Fruit fly (Drosophila melanogaster) whole organism, prepupa: ENCODE results near the gene Hr4.

Experiments used
- Blimp-1 ChIP-seq: fragments of 200-800 bp; sonication (Bioruptor generic); optimal IDR thresholded peaks from 3 replicates; lab custom pipeline; 2017; ENCODE audit warnings: missing biosample characterization, missing genetic modification characterization, mild to moderate bottlenecking, moderate library complexity, missing genetic modification reagents
- CG10631 ChIP-seq: fragments of 200-800 bp; sonication (Bioruptor generic); optimal IDR thresholded peaks from 2 replicates; lab custom pipeline; 2016; ENCODE audit warnings: missing biosample characterization, missing genetic modification characterization
- CG10669 ChIP-seq: fragments of 200-800 bp; sonication (Bioruptor generic); optimal IDR thresholded peaks from 3 replicates; lab custom pipeline; 2018; ENCODE audit warnings: missing biosample characterization, mild to moderate bottlenecking, missing genetic modification characterization, moderate library complexity
- CG11294 ChIP-seq: fragments of 200-800 bp; sonication (Bioruptor generic); IDR thresholded peaks from 2 replicates; pipeline ENCODE4 v1.3.6; 2022; ENCODE audit warnings: missing biosample characterization, missing genetic modification characterization
- CG11762 ChIP-seq: fragments of 200-800 bp; sonication (Bioruptor generic); optimal IDR thresholded peaks from 3 replicates; lab custom pipeline; 2016; ENCODE audit warnings: missing biosample characterization, missing genetic modification characterization; ENCODE audit not compliant: insufficient read depth
- CG11902 ChIP-seq: fragments of 200-800 bp; sonication (Bioruptor generic); optimal IDR thresholded peaks from 3 replicates; lab custom pipeline; 2016; ENCODE audit warnings: missing biosample characterization, missing genetic modification characterization
- CG15336 ChIP-seq: fragments of 200-800 bp; sonication (Bioruptor generic); IDR thresholded peaks from 2 replicates; pipeline ENCODE4 v1.3.6; 2022; ENCODE audit warnings: missing biosample characterization, missing genetic modification characterization
- CG1621 ChIP-seq: fragments of 200-800 bp; sonication (Bioruptor generic); optimal IDR thresholded peaks from 3 replicates; lab custom pipeline; 2018; ENCODE audit warnings: missing biosample characterization, mild to moderate bottlenecking, missing genetic modification characterization
- CG16779 ChIP-seq: fragments of 200-800 bp; sonication (Bioruptor generic); optimal IDR thresholded peaks from 3 replicates; lab custom pipeline; 2017; ENCODE audit warnings: missing biosample characterization, mild to moderate bottlenecking, missing genetic modification characterization
- CG32006 ChIP-seq: fragments of 200-800 bp; sonication (Bioruptor generic); optimal IDR thresholded peaks from 3 replicates; lab custom pipeline; 2017; ENCODE audit warnings: missing biosample characterization, mild to moderate bottlenecking, missing genetic modification characterization
- CG34406 ChIP-seq: fragments of 200-800 bp; sonication (Bioruptor generic); optimal IDR thresholded peaks from 3 replicates; lab custom pipeline; 2016; ENCODE audit warnings: missing biosample characterization, missing genetic modification characterization
- CG3919 ChIP-seq: fragments of 200-800 bp; sonication (Bioruptor generic); optimal IDR thresholded peaks from 3 replicates; lab custom pipeline; 2016; ENCODE audit warnings: missing biosample characterization, missing genetic modification characterization
- CG4318 ChIP-seq: fragments of 200-800 bp; sonication (Bioruptor generic); optimal IDR thresholded peaks from 3 replicates; lab custom pipeline; 2017; ENCODE audit warnings: missing biosample characterization, mild to moderate bottlenecking, missing genetic modification characterization
- CG6163 ChIP-seq: fragments of 200-800 bp; sonication (Bioruptor generic); IDR thresholded peaks from 3 replicates; pipeline ENCODE4 v1.3.6; 2022; ENCODE audit warnings: missing biosample characterization, missing genetic modification characterization
- CG6276 ChIP-seq: fragments of 200-800 bp; sonication (Bioruptor generic); optimal IDR thresholded peaks from 2 replicates; lab custom pipeline; 2017; ENCODE audit warnings: missing biosample characterization, mild to moderate bottlenecking, missing genetic modification characterization
- CG6792 ChIP-seq: fragments of 200-800 bp; sonication (Bioruptor generic); optimal IDR thresholded peaks from 3 replicates; lab custom pipeline; 2016; ENCODE audit warnings: missing biosample characterization, missing genetic modification characterization
- CG6808 ChIP-seq: fragments of 200-800 bp; sonication (Bioruptor generic); optimal IDR thresholded peaks from 3 replicates; lab custom pipeline; 2017; ENCODE audit warnings: missing biosample characterization, missing genetic modification characterization, mild to moderate bottlenecking, moderate library complexity, missing genetic modification reagents
- CG6854 ChIP-seq: fragments of 200-800 bp; sonication (Bioruptor generic); optimal IDR thresholded peaks from 2 replicates; lab custom pipeline; 2017; ENCODE audit warnings: missing biosample characterization, mild to moderate bottlenecking, missing genetic modification characterization
- CG7368 ChIP-seq: fragments of 200-800 bp; sonication (Bioruptor generic); optimal IDR thresholded peaks from 3 replicates; lab custom pipeline; 2016; ENCODE audit warnings: missing biosample characterization, missing genetic modification characterization
- CG8119 ChIP-seq: fragments of 200-800 bp; sonication (Bioruptor generic); IDR thresholded peaks from 3 replicates; pipeline ENCODE4 v1.3.6; 2022; ENCODE audit warnings: missing biosample characterization, missing genetic modification characterization
- CG8319 ChIP-seq: fragments of 200-800 bp; sonication (Bioruptor generic); optimal IDR thresholded peaks from 3 replicates; lab custom pipeline; 2016; ENCODE audit warnings: missing biosample characterization, missing genetic modification characterization
- CG8632 ChIP-seq: fragments of 200-800 bp; sonication (Bioruptor generic); optimal IDR thresholded peaks from 3 replicates; lab custom pipeline; 2016; ENCODE audit warnings: missing biosample characterization, missing genetic modification characterization
- CG9139 ChIP-seq: fragments of 200-800 bp; sonication (Bioruptor generic); optimal IDR thresholded peaks from 3 replicates; lab custom pipeline; 2017; ENCODE audit warnings: missing biosample characterization, mild to moderate bottlenecking, missing genetic modification characterization
- Eip75B ChIP-seq: fragments of 200-800 bp; sonication (Bioruptor generic); optimal IDR thresholded peaks from 3 replicates; lab custom pipeline; 2016; ENCODE audit warnings: missing biosample characterization, missing genetic modification characterization
- Eip78C ChIP-seq: fragments of 200-800 bp; sonication (Bioruptor generic); peaks from one replicate; lab custom pipeline; 2016; ENCODE audit warnings: missing biosample characterization, missing genetic modification characterization
- Eip93F ChIP-seq: fragments of 200-800 bp; sonication (Bioruptor generic); optimal IDR thresholded peaks from 2 replicates; lab custom pipeline; 2016; ENCODE audit warnings: missing biosample characterization, mild to moderate bottlenecking, missing genetic modification characterization
- Ets21C ChIP-seq: fragments of 200-800 bp; sonication (Bioruptor generic); optimal IDR thresholded peaks from 3 replicates; lab custom pipeline; 2016; ENCODE audit warnings: missing biosample characterization, missing genetic modification characterization
- Ets96B ChIP-seq: fragments of 200-800 bp; optimal IDR thresholded peaks from 2 replicates; lab custom pipeline; 2019; ENCODE audit warnings: missing biosample characterization, mild to moderate bottlenecking, missing genetic modification characterization, moderate library complexity
- Gug ChIP-seq: fragments of 200-800 bp; sonication (Bioruptor generic); IDR thresholded peaks from 2 replicates; pipeline ENCODE4 v1.3.6; 2022; ENCODE audit warnings: missing biosample characterization, missing genetic modification characterization
- Hr38 ChIP-seq: sonication (Bioruptor generic); optimal IDR thresholded peaks from 2 replicates; lab custom pipeline; 2016; ENCODE audit warnings: missing biosample characterization, missing genetic modification characterization
- Met ChIP-seq: fragments of 200-800 bp; sonication (Bioruptor generic); optimal IDR thresholded peaks from 3 replicates; lab custom pipeline; 2016; ENCODE audit warnings: missing biosample characterization, missing genetic modification characterization
- OdsH ChIP-seq: fragments of 200-800 bp; sonication (Bioruptor generic); optimal IDR thresholded peaks from 3 replicates; lab custom pipeline; 2016; ENCODE audit warnings: missing biosample characterization, missing genetic modification characterization
- Smox ChIP-seq: fragments of 200-800 bp; sonication (Bioruptor generic); optimal IDR thresholded peaks from 3 replicates; lab custom pipeline; 2016; ENCODE audit warnings: missing biosample characterization, missing genetic modification characterization
- Sox102F ChIP-seq: fragments of 200-800 bp; sonication (Bioruptor generic); optimal IDR thresholded peaks from 2 replicates; lab custom pipeline; 2016; ENCODE audit warnings: missing biosample characterization, mild to moderate bottlenecking, missing genetic modification characterization
- Sox14 ChIP-seq: fragments of 200-800 bp; sonication (Bioruptor generic); optimal IDR thresholded peaks from 3 replicates; lab custom pipeline; 2016; ENCODE audit warnings: missing biosample characterization, missing genetic modification characterization
- achi ChIP-seq: fragments of 200-800 bp; sonication (Bioruptor generic); optimal IDR thresholded peaks from 3 replicates; lab custom pipeline; 2016; ENCODE audit warnings: missing biosample characterization, missing genetic modification characterization
- acj6 ChIP-seq: fragments of 200-800 bp; sonication (Bioruptor generic); optimal IDR thresholded peaks from 3 replicates; lab custom pipeline; 2016; ENCODE audit warnings: missing biosample characterization, missing genetic modification characterization
- cyc ChIP-seq: fragments of 200-800 bp; sonication (Bioruptor generic); optimal IDR thresholded peaks from 3 replicates; lab custom pipeline; 2016; ENCODE audit warnings: missing biosample characterization, missing genetic modification characterization
- dsx ChIP-seq: fragments of 200-800 bp; optimal IDR thresholded peaks from 3 replicates; lab custom pipeline; 2019; ENCODE audit warnings: missing biosample characterization, mild to moderate bottlenecking, missing genetic modification characterization, moderate library complexity; ENCODE audit not compliant: poor library complexity, severe bottlenecking
- eg ChIP-seq: fragments of 200-800 bp; sonication (Bioruptor generic); IDR thresholded peaks from 3 replicates; pipeline ENCODE4 v1.3.6; 2022; ENCODE audit warnings: missing biosample characterization, missing genetic modification characterization
- esn ChIP-seq: fragments of 200-800 bp; sonication (Bioruptor generic); optimal IDR thresholded peaks from 2 replicates; lab custom pipeline; 2016; ENCODE audit warnings: missing biosample characterization, mild to moderate bottlenecking, missing genetic modification characterization, moderate library complexity
- fd59A ChIP-seq: fragments of 200-800 bp; sonication (Bioruptor generic); optimal IDR thresholded peaks from 2 replicates; lab custom pipeline; 2017; ENCODE audit warnings: missing biosample characterization, mild to moderate bottlenecking, missing genetic modification characterization, missing genetic modification reagents
- fd85E ChIP-seq: fragments of 200-800 bp; sonication (Bioruptor generic); optimal IDR thresholded peaks from 3 replicates; lab custom pipeline; 2016; ENCODE audit warnings: missing biosample characterization, missing genetic modification characterization
- fkh ChIP-seq: fragments of 200-800 bp; sonication (Bioruptor generic); optimal IDR thresholded peaks from 3 replicates; lab custom pipeline; 2017; ENCODE audit warnings: missing biosample characterization, mild to moderate bottlenecking, missing genetic modification characterization, moderate library complexity
- lz ChIP-seq: fragments of 200-800 bp; sonication (Bioruptor generic); optimal IDR thresholded peaks from 3 replicates; lab custom pipeline; 2016; ENCODE audit warnings: missing biosample characterization, missing genetic modification characterization
- net ChIP-seq: fragments of 200-800 bp; sonication (Bioruptor generic); optimal IDR thresholded peaks from 3 replicates; lab custom pipeline; 2016; ENCODE audit warnings: missing biosample characterization, missing genetic modification characterization
- pdm3 ChIP-seq: fragments of 200-800 bp; sonication (Bioruptor generic); optimal IDR thresholded peaks from 3 replicates; lab custom pipeline; 2016; ENCODE audit warnings: missing biosample characterization, missing genetic modification characterization
- spab ChIP-seq: fragments of 200-800 bp; sonication (Bioruptor generic); optimal IDR thresholded peaks from 2 replicates; lab custom pipeline; 2017; ENCODE audit warnings: missing biosample characterization, mild to moderate bottlenecking, missing genetic modification characterization, missing genetic modification reagents
- ss ChIP-seq, 2 experiments: fragments of 200-800 bp; sonication (Bioruptor generic); optimal IDR thresholded peaks; 2 replicates in 1 of 2; 3 replicates in 1 of 2; lab custom pipeline; 2017 to 2018; ENCODE audit warnings: mild to moderate bottlenecking in 2 of 2, missing biosample characterization in 2 of 2, missing genetic modification characterization in 2 of 2, moderate library complexity in 1 of 2
- topi ChIP-seq: fragments of 200-800 bp; sonication (Bioruptor generic); optimal IDR thresholded peaks from 3 replicates; lab custom pipeline; 2016; ENCODE audit warnings: missing biosample characterization, missing genetic modification characterization

Hr4 gene

DNA sequence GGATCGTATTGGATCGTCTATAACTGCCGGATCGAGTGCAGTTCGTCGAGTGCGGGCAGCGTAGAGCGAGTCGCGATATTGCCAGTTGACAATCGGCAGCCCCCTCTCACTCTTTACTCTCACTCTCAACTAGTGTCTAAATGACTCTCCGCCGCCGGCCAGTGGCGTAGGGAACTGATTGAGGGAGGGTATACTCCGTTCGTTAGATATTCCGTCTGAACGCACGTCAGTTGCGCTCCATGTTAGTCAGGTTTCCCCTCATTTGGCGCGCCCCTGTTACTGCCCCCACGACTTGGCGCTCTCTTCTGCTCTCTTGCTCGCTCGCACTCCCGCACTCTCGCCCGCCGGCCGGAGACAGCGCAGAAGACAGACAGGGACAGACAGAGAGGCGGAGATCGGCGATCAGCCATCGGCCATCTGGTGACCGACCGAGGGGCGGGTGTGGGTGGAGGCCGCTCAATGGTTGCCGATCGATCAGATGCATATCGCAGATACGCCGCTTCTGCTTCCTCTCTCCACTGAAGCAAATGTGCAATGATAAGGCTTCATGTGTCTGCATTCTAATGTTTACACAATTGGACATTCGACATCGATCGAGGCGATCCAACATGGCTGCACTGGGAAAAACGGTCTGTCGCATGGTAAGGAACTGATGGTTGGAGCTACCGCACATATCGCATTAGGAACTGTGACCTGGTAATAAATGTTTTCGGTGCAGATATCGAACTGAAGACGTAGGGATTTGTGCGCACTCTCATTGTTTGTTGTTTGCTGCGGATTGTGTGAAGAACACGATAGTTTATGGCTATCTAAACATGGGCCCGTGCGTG lies 108.5 kb downstream of the Hr4 start, which contains the start of gene moody:
Gene moody, minus strand, starts transcription at position 51 of the 830 bp plus-strand sequence.
- TF ChIP-seq CG11294 (GFP tag; lab: Robert Waterston, UW) (peak; percentile 95), fd85E (peak; percentile 83), Eip93F (GFP tag; lab: Kevin White, UChicago) (peak; percentile 74), CG15336 (GFP tag; lab: Robert Waterston, UW) (peak; percentile 96), topi (GFP tag; lab: Kevin White, UChicago) (peak; percentile 91), Met (GFP tag; lab: Kevin White, UChicago) (peak; percentile 91), CG6808 (GFP tag; lab: Kevin White, UChicago) (peak; percentile 89), CG6792 (GFP tag; lab: Kevin White, UChicago) (peak; percentile 96), CG8319 (GFP tag; lab: Kevin White, UChicago) (peak; percentile 88), CG34406 (peak; percentile 90), CG10669 (GFP tag; lab: Kevin White, UChicago) (peak; percentile 90), esn (peak; percentile 93), Hr38 (GFP tag; lab: Kevin White, UChicago) (peak; percentile 86), OdsH (GFP tag; lab: Kevin White, UChicago) (peak; percentile 90), eg (GFP tag; lab: Robert Waterston, UW) (peak; percentile 99), CG8632 (peak; percentile 90), CG32006 (GFP tag; lab: Kevin White, UChicago) (peak; percentile 94), CG11902 (GFP tag; lab: Kevin White, UChicago) (peak; percentile 94), CG3919 (peak; percentile 96), Ets21C (peak; percentile 89), acj6 (peak; percentile 90), fd59A (peak; percentile 87), pdm3 (GFP tag; lab: Kevin White, UChicago) (peak; percentile 96), Smox (GFP tag; lab: Kevin White, UChicago) (peak; percentile 92), CG11762 (GFP tag; lab: Kevin White, UChicago) (peak; percentile 82), spab (GFP tag; lab: Kevin White, UChicago) (peak; percentile 82), cyc (GFP tag; lab: Kevin White, UChicago) (peak; percentile 95), CG6276 (GFP tag; lab: Kevin White, UChicago) (peak; percentile 92), Sox102F (GFP tag; lab: Kevin White, UChicago) (peak; percentile 92), fkh (GFP tag; lab: Kevin White, UChicago) (peak; percentile 84), CG7368 (GFP tag; lab: Kevin White, UChicago) (peak; percentile 96), achi (GFP tag; lab: Kevin White, UChicago) (peak; percentile 93), Eip75B (GFP tag; lab: Kevin White, UChicago) (peak; percentile 93), Sox14 (peak; percentile 95), Blimp-1 (GFP tag; lab: Kevin White, UChicago) (peak; percentile 86), CG4318 (peak; percentile 93), Eip78C (GFP tag; lab: Kevin White, UChicago) (peak; percentile 97), Ets96B (peak; percentile 88), CG6854 (GFP tag; lab: Kevin White, UChicago) (peak; percentile 80), ss (GFP tag; optimal IDR thresholded peaks at IDR 0.05; lab: Kevin White, UChicago) (peak; percentile 88 to 92), CG16779 (tag; lab: Kevin White, UChicago) (peak; percentile 95), CG1621 (tag; lab: Kevin White, UChicago) (peak; percentile 91), CG10631 (peak; percentile 84), lz (GFP tag; lab: Kevin White, UChicago) (peak; percentile 93), net (GFP tag; lab: Kevin White, UChicago) (peak; percentile 95), CG9139 (GFP tag; lab: Kevin White, UChicago) (peak; percentile 83), CG6163 (GFP tag; lab: Robert Waterston, UW) (peak; percentile 99), CG8119 (peak; percentile 94), Gug (peak; percentile 95), dsx (GFP tag; lab: Kevin White, UChicago) (peak; percentile 82)
